Fruit fly (Drosophila melanogaster): ENCODE results near the gene SecS.

Gene SecS

DNA sequence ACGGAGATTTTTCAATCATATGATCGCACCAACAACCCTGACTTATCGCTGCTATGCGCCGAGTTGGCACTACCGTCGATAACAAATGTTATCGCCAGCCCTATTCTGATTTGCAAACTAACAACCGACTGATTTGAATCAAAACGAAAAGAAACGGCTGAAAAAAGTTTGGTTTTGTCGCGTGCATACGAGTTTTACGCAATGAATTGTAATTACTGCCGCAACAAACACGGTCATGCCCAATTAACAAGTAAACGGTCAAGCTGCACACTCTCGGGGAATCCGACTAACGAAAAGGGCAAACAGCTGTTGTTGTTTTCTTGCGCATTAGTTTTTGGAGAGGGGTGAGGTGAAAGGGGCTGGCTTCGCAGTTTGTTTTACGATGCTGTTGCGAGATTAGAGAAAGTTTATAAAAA, 36.5 kb upstream of the SecS start, which contains the start of the genes CG14671 and CG12746:
CG14671 (minus strand) TSS at position 41 of the 416 bp plus-strand sequence.
CG12746 (plus strand) TSS at position 91 of the 416 bp plus-strand sequence.
- TF ChIP-seq CG4496 (GFP tag; IDR thresholded peaks at IDR 0.05) (no peak), CG17806 (tag; optimal IDR thresholded peaks at IDR 0.05) (no peak)

DNA sequence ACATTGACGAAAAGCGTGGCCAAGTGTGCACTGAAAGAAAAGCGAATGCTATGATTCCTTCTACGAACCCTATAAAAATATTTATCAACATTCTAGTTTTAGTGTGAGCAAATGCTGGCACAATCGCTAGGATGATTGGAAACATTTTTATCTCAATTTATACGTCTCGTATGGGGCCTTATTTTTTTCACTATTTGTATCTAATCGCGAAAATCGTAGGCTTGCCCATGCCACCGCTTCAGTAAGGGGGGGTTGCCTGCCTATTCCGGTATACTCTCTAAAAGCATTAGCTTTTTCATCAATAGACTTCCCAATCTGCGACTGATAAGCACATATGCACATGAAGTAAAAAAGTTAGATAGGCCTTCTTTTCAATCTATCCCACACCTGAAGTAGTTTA, 35.6 kb upstream of the SecS start:
- peak; percentile 87 for TF ChIP-seq CG32121 (GFP tag; IDR thresholded peaks at IDR 0.05)
- peak; percentile 72 for TF ChIP-seq CG12605 (GFP tag; IDR thresholded peaks at IDR 0.05)
- peak; percentile 5 for TF ChIP-seq Snoo (tag; optimal IDR thresholded peaks at IDR 0.05)
- peak; percentile 91 for TF ChIP-seq Ets98B (GFP tag; IDR thresholded peaks at IDR 0.05)
- TF ChIP-seq CG9948 (tag; optimal IDR thresholded peaks at IDR 0.05): no peak
- no peak for TF ChIP-seq CG13204 (GFP tag; optimal IDR thresholded peaks at IDR 0.05)
- TF ChIP-seq CG4496 (GFP tag; IDR thresholded peaks at IDR 0.05): peak; percentile 94
- TF ChIP-seq CG17806 (tag; optimal IDR thresholded peaks at IDR 0.05): peak; percentile 45
- TF ChIP-seq fd96Ca (GFP tag; IDR thresholded peaks at IDR 0.05): peak; percentile 90
- no peak for TF ChIP-seq Pif1A (GFP tag; optimal IDR thresholded peaks at IDR 0.05)
- TF ChIP-seq rn (GFP tag; IDR thresholded peaks at IDR 0.05): peak; percentile 73

DNA sequence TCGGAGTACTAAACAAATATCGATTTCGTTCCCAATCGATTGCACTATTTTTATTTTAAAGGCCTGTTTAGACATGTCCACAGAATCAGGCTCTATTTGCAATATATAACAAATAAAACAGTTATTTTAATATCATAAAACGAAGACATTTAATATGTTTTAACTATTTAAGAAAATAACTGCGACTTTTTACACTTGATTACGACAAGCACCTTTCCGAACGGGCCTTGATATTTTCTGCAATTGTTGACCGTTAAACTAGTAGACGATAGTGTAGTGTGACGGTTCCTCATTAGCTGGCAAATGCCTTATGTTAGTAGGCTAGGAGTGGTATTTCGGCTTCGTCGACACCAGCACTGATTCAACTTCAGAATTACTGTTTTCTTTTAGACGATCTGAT, 32.6 kb upstream of the SecS start, which contains the start of the genes CG2931 and Rheb:
CG2931 (minus strand) TSS at position 26 of the 400 bp plus-strand sequence.
Rheb (plus strand) TSS at position 332 of the 400 bp plus-strand sequence.
- TF ChIP-seq Snoo (tag; optimal IDR thresholded peaks at IDR 0.05) (peak; percentile 36), CG9948 (tag; optimal IDR thresholded peaks at IDR 0.05) (peak; percentile 23), CG8301 (tag; optimal IDR thresholded peaks at IDR 0.05) (peak; percentile 32), Pif1B (GFP tag; optimal IDR thresholded peaks at IDR 0.05) (peak; percentile 25), CG15710 (tag; optimal IDR thresholded peaks at IDR 0.05) (peak; percentile 29), CG12605 (GFP tag; IDR thresholded peaks at IDR 0.05) (no peak), CG4496 (GFP tag; IDR thresholded peaks at IDR 0.05) (peak; percentile 77), rn (GFP tag; IDR thresholded peaks at IDR 0.05) (peak; percentile 56), CG8159 (tag; optimal IDR thresholded peaks at IDR 0.05) (no peak), CG10348 (GFP tag; IDR thresholded peaks at IDR 0.05) (no peak), CG13204 (GFP tag; optimal IDR thresholded peaks at IDR 0.05) (no peak), fd96Ca (GFP tag; IDR thresholded peaks at IDR 0.05) (no peak; the same call in 2 of the 3 replicates), Ets98B (GFP tag; IDR thresholded peaks at IDR 0.05) (peak; percentile 42; the same call in 1 of the 2 replicates), Pif1A (GFP tag; optimal IDR thresholded peaks at IDR 0.05) (no peak), CG34367 (tag; optimal IDR thresholded peaks at IDR 0.05) (peak; percentile 24), CG17806 (tag; optimal IDR thresholded peaks at IDR 0.05) (peak; percentile 43), CG32121 (GFP tag; IDR thresholded peaks at IDR 0.05) (peak; percentile 60; the same call in 1 of the 2 replicates), CG14655 (GFP tag; optimal IDR thresholded peaks at IDR 0.05) (no peak)

DNA sequence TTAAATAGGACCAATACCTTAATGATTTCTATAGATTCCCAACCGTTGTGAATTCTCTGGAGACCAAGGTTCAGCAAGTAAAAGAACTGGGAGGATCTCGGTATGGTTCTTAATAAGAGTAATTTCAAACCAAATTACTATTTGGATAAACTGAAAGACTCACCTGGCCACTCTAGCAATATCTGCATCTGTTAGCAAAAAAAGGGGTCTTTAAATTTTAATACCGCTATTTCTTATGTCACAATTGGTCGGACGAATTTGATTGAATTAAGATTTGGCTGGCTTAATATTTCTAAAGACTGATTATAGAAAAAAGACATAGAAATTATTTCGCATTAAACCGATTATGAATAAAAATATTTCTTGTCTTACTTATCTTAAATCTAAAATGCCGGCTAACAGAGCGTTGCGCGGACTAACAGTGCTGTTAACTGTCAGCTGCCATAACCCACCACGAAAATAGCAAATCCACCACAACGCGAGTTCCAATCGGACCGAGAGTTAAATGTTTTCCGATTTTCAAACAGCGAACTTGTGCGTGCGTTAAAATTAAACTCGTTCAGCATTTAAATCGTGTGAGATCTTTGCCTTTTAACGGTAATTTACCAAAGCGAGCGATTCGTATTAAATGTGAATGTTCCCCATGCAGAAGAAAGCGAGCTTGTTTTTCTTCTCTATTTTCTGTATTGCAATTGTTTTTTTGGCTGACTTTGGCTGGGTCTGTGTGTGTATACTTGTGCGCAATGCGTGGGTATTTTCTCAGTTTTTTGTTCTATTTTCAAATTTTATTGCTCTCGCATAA, 30.4 kb upstream of the SecS start, which contains the start of gene CRMP:
CRMP (plus strand) TSS at position 474 of the 802 bp plus-strand sequence.
- no peak; the same call in 1 of the 2 replicates for TF ChIP-seq Ets98B (GFP tag; IDR thresholded peaks at IDR 0.05)
- TF ChIP-seq CG17806 (tag; optimal IDR thresholded peaks at IDR 0.05): no peak
- TF ChIP-seq CG34367 (tag; optimal IDR thresholded peaks at IDR 0.05): no peak
- TF ChIP-seq CG15710 (tag; optimal IDR thresholded peaks at IDR 0.05): no peak
- TF ChIP-seq CG4496 (GFP tag; IDR thresholded peaks at IDR 0.05): no peak
- no peak for TF ChIP-seq fd96Ca (GFP tag; IDR thresholded peaks at IDR 0.05)
- TF ChIP-seq EcR (GFP tag; optimal IDR thresholded peaks at IDR 0.05): no peak
- TF ChIP-seq CG8301 (tag; optimal IDR thresholded peaks at IDR 0.05): peak; percentile 32
- TF ChIP-seq Pif1B (GFP tag; optimal IDR thresholded peaks at IDR 0.05): no peak
- TF ChIP-seq CG14655 (GFP tag; optimal IDR thresholded peaks at IDR 0.05): no peak
- TF ChIP-seq CG32121 (GFP tag; IDR thresholded peaks at IDR 0.05): 0 out of 2 replicates have a peak, but pooled peaks have one; percentile 21
- TF ChIP-seq CG12605 (GFP tag; IDR thresholded peaks at IDR 0.05): peak; percentile 29; the same call in 1 of the 2 replicates
- TF ChIP-seq Snoo (tag; optimal IDR thresholded peaks at IDR 0.05): no peak

DNA sequence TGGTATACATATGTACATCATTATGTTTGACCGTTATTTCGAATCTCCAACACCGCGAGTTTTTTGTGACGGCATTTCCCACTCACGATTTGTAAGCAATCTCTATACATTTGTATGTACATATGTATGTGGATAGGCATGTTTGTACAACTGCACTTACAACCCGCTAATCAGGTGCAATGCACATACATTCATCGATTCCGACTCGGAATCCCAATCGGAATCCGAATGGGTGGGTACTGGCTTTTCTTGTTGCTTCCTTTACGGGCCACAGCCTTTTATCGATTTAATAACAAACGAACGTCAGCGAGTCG, 29.8 kb upstream of the SecS start:
- 0 out of 3 replicates have a peak, but pooled peaks have one; percentile 39 for TF ChIP-seq fd96Ca (GFP tag; IDR thresholded peaks at IDR 0.05)
- TF ChIP-seq Ets98B (GFP tag; IDR thresholded peaks at IDR 0.05): no peak
- TF ChIP-seq CG12605 (GFP tag; IDR thresholded peaks at IDR 0.05): 0 out of 2 replicates have a peak, but pooled peaks have one; percentile 1

DNA sequence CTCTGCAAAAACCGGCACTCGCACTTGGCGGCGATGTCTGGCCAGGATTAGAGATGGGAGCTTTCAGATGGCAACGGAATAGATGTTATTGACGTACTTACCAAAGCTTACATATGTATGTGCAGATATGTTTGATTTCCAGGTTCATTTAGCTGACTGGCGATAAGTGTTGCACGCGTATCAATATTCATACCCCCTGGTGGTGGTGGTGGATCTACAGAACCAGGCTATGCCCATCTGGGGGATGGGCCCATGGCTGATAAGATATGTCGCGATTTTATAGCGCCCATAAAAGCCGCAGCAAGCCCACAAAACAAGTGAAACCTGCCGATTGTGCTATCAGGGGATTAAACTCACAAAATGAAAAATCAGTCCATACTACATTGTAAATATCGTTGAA, 29.5 kb upstream of the SecS start:
- no peak for TF ChIP-seq Snoo (tag; optimal IDR thresholded peaks at IDR 0.05)
- peak; percentile 43 for TF ChIP-seq EcR (GFP tag; optimal IDR thresholded peaks at IDR 0.05)

DNA sequence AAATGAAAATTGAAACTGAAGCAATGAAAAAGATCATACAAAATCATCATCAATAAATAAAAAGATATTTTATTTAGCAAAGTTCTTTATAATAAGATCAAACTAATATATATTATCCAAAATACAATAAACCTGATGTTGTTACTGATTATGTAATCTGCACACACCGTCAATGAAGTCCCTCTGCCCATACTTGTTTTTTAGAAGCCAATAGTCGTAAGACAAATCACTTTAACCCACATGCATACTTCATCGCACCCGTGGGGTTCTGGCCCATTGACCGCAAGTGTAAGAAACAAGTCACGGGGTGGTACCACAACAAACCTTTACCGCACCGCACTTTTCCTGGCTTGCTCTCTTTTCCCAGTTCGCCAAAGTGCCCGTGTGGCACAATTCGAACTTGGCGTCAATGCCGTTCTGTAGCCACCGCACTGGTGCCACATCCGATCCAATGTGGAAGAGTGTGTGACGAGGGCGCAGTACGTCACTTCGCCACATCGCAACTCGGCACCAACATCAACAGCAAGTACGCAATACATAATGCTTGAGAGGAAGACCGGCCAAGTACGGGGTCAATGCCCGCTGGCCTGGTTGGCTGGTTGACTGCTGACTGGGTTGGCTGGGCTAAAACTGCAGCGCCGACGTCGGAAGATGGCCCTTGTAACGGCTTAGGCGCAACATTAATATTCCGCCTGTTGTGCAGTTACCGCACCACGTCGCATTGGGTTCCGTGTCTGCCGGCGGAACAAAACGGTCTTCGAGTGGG, 28.1 kb upstream of the SecS start:
- TF ChIP-seq CG34367 (tag; optimal IDR thresholded peaks at IDR 0.05) (no peak), CG9948 (tag; optimal IDR thresholded peaks at IDR 0.05) (peak; percentile 12), CG15710 (tag; optimal IDR thresholded peaks at IDR 0.05) (no peak), Pif1B (GFP tag; optimal IDR thresholded peaks at IDR 0.05) (peak; percentile 30), D1 (tag; optimal IDR thresholded peaks at IDR 0.05) (no peak), fd96Ca (GFP tag; IDR thresholded peaks at IDR 0.05) (0 out of 3 replicates have a peak, but pooled peaks have one; percentile 35), EcR (GFP tag; optimal IDR thresholded peaks at IDR 0.05) (peak; percentile 83), rn (GFP tag; IDR thresholded peaks at IDR 0.05) (no peak), CG8159 (tag; optimal IDR thresholded peaks at IDR 0.05) (no peak), CG17806 (tag; optimal IDR thresholded peaks at IDR 0.05) (no peak)

Measured in whole organism, pupa.